Worm (Caenorhabditis elegans): Measurements from ENCODE around the gene M01B2.12.

Gene M01B2.12

DNA sequence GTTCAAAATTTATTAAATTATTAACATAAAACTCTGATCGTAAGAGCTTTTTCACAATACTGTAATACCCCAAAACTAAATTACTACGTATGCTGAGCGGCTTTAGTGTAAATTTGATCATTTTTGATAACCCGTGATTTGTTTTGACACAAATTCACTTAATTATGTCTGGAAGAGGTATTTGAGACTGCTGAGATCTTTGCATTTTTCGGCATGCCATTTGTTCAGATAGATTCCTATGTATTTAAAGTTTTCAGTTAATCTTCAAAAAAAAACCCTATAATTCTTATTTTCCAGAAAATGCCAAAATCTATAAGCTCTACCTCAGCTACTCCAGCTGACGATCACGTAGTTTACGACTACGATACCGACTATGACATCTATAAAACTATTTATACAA is 33.8 kb downstream of the M01B2.12 start, which contains the start of gene srw-15:
TSS of gene srw-15 (plus strand) at position 301 of the 400 bp plus-strand sequence.
- TF ChIP-seq nhr-25 (tag; optimal IDR thresholded peaks at IDR 0.05) (no peak), nhr-23 (tag; optimal IDR thresholded peaks at IDR 0.05) (no peak), aly-2 (tag; optimal IDR thresholded peaks at IDR 0.05) (no peak), fos-1 (tag; optimal IDR thresholded peaks at IDR 0.05) (no peak), ceh-82 (tag; optimal IDR thresholded peaks at IDR 0.05) (no peak), unc-39 (tag; optimal IDR thresholded peaks at IDR 0.05) (no peak), nhr-10 (tag; optimal IDR thresholded peaks at IDR 0.05) (no peak), nhr-12 (tag; optimal IDR thresholded peaks at IDR 0.05) (no peak), gmeb-1 (tag; optimal IDR thresholded peaks at IDR 0.05) (no peak), nhr-11 (tag; optimal IDR thresholded peaks at IDR 0.05) (no peak), skn-1 (tag; optimal IDR thresholded peaks at IDR 0.05) (no peak), lsy-2 (tag; optimal IDR thresholded peaks at IDR 0.05) (no peak), nhr-77 (tag; optimal IDR thresholded peaks at IDR 0.05) (no peak), sma-3 (GFP tag; optimal IDR thresholded peaks at IDR 0.05) (no peak)

DNA sequence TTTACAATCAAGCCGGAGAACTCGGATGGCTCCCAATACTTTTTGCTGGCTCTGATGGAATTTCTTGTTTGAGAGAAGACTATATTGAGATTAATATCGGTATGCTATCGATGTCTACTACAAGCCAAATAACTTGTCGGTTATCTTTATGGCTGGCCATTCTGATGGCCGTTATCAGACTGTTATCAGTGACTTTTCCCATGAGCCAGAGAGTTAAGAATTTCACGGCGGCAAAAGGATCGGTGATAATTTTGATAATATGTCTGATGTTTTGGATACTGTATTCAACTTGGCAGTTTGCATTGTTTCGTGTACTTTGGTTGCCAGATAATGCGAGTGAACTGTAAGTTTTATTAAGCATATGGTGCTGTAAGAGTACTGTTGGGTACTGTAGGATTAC is 37.8 kb downstream of the M01B2.12 start:
- TF ChIP-seq unc-39 (tag; optimal IDR thresholded peaks at IDR 0.05) (no peak), fos-1 (tag; optimal IDR thresholded peaks at IDR 0.05) (peak; percentile 74)

DNA sequence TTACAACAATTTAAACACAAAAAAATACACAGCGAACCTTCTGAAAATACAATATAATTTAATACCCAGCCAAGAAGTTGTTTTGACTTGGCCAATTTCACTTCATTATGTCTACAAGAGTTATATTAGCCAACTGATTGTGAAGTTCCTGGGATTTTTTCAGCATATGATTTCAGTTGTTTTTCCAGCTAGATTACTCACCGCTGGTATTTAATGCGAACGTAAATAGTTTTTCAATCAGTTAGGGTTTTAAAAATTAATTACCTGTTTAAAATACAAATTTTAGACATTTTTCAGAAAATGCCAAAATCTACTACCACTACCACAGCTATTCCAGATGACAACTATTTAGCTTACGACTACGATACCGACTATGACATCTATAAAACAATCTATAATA is 38.4 kb downstream of the M01B2.12 start, which contains the start of gene srw-14:
TSS of gene srw-14 (plus strand) at position 301 of the 400 bp plus-strand sequence.
- TF ChIP-seq snpc-4 (tag; optimal IDR thresholded peaks at IDR 0.05) (no peak), fos-1 (tag; optimal IDR thresholded peaks at IDR 0.05) (no peak), F13H6.1 (tag; optimal IDR thresholded peaks at IDR 0.05) (no peak), ceh-82 (tag; optimal IDR thresholded peaks at IDR 0.05) (no peak), nhr-11 (tag; optimal IDR thresholded peaks at IDR 0.05) (no peak), mdl-1 (tag; optimal IDR thresholded peaks at IDR 0.05) (no peak), zag-1 (tag; optimal IDR thresholded peaks at IDR 0.05) (no peak), skn-1 (tag; optimal IDR thresholded peaks at IDR 0.05) (no peak), sma-3 (GFP tag; optimal IDR thresholded peaks at IDR 0.05) (no peak), ztf-4 (tag; optimal IDR thresholded peaks at IDR 0.05) (no peak), sma-9 (GFP tag; optimal IDR thresholded peaks at IDR 0.05) (no peak), sma-9 (tag; optimal IDR thresholded peaks at IDR 0.05) (no peak), Y55F3AM.14 (GFP tag; optimal IDR thresholded peaks at IDR 0.05) (no peak), ZK546.5 (tag; optimal IDR thresholded peaks at IDR 0.05) (no peak), alr-1 (tag; optimal IDR thresholded peaks at IDR 0.05) (no peak), lin-39 (tag; optimal IDR thresholded peaks at IDR 0.05) (no peak), egl-27 (tag; optimal IDR thresholded peaks at IDR 0.05) (no peak), nhr-6 (tag; optimal IDR thresholded peaks at IDR 0.05) (no peak), lin-13 (GFP tag; optimal IDR thresholded peaks at IDR 0.05) (no peak), nhr-77 (tag; optimal IDR thresholded peaks at IDR 0.05) (no peak)

DNA sequence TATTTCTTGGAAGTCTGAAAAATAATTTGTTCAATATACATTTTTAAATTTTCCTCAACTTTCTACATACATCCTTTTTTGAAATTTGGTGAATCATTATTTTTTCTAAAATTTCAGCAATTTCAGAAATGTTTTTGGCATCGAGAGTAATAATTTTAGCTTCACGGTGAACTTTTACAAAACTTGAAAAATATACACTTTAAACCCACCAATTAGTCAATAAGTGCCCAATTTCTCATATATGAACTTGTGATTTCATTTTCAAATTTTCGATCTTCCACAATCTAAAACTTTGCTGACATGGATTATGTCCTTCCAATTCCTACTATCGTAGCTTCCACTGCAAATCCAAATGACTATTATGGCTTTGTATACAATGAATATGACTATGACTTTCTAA is 40.4 kb downstream of the M01B2.12 start, which contains the start of gene srw-24:
TSS of gene srw-24 (plus strand) at position 301 of the 400 bp plus-strand sequence.
- TF ChIP-seq blmp-1 (tag; optimal IDR thresholded peaks at IDR 0.05; ENCODE audit: insufficient read depth) (no peak), nhr-77 (tag; optimal IDR thresholded peaks at IDR 0.05) (no peak), elt-3 (tag; optimal IDR thresholded peaks at IDR 0.05) (no peak), lin-11 (tag; optimal IDR thresholded peaks at IDR 0.05) (no peak), mbf-1 (tag; optimal IDR thresholded peaks at IDR 0.05) (no peak), crh-2 (tag; optimal IDR thresholded peaks at IDR 0.05) (no peak), zag-1 (tag; optimal IDR thresholded peaks at IDR 0.05) (no peak)

DNA sequence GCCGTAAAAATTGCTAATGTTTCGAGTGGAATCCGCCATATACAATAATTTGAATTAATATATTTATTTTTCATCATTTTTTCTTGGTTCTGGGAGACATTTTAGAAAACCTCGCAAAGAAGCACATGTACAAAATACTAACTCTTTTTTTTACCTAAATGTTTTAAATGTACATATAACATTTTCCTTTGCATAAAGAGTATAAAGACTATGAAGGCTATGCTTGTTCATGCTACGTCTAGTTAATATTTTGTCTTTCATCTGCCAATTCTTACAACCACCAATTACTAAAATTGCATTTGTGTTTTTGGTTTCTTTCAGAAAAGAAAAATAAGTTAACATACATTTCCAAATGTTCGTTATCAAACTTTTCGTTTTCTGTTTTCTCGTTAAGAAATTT is 42.7 kb downstream of the M01B2.12 start, which contains the start of gene irld-25:
TSS of gene irld-25 (plus strand) at position 301 of the 400 bp plus-strand sequence.
- TF ChIP-seq lin-39 (tag; optimal IDR thresholded peaks at IDR 0.05) (no peak), dmd-4 (tag; optimal IDR thresholded peaks at IDR 0.05) (no peak), C34F6.9 (tag; optimal IDR thresholded peaks at IDR 0.05) (no peak), skn-1 (tag; optimal IDR thresholded peaks at IDR 0.05) (no peak), ztf-4 (tag; optimal IDR thresholded peaks at IDR 0.05) (no peak), lsy-2 (tag; optimal IDR thresholded peaks at IDR 0.05) (no peak), nhr-10 (tag; optimal IDR thresholded peaks at IDR 0.05) (no peak), ama-1 (optimal IDR thresholded peaks at IDR 0.05) (no peak), zag-1 (tag; optimal IDR thresholded peaks at IDR 0.05) (no peak), nhr-21 (tag; optimal IDR thresholded peaks at IDR 0.05) (no peak), peb-1 (tag; optimal IDR thresholded peaks at IDR 0.05) (no peak), sma-9 (GFP tag; optimal IDR thresholded peaks at IDR 0.05) (no peak), sma-9 (tag; optimal IDR thresholded peaks at IDR 0.05) (no peak), nhr-129 (tag; optimal IDR thresholded peaks at IDR 0.05) (no peak), nhr-12 (tag; optimal IDR thresholded peaks at IDR 0.05) (no peak), mdl-1 (tag; optimal IDR thresholded peaks at IDR 0.05) (no peak), ztf-1 (GFP tag; conservative IDR thresholded peaks at IDR 0.05) (no peak), ZK546.5 (tag; optimal IDR thresholded peaks at IDR 0.05) (no peak), ceh-16 (tag; optimal IDR thresholded peaks at IDR 0.05) (no peak), mbf-1 (tag; optimal IDR thresholded peaks at IDR 0.05) (no peak), sem-4 (tag; optimal IDR thresholded peaks at IDR 0.05) (no peak)
